Worm (Caenorhabditis elegans) whole organism, L2 larva: ENCODE results near the gene eif-3.L.

ENCODE experiments used
- C34F6.9 ChIP-seq: fragments of 150-350 bp; optimal IDR thresholded peaks from 2 replicates; lab custom pipeline; 2014; ENCODE audit warnings: missing biosample characterization, missing genetic modification characterization
- F13H6.1 ChIP-seq: sonication (generic microtip); optimal IDR thresholded peaks from 2 replicates; lab custom pipeline; 2016; ENCODE audit warnings: missing genetic modification characterization, missing compliant biosample characterization
- R02D3.7 ChIP-seq: fragments of 150-350 bp; optimal IDR thresholded peaks from 2 replicates; lab custom pipeline; 2014; ENCODE audit warnings: missing biosample characterization, missing genetic modification characterization
- Y55F3AM.14 ChIP-seq: fragments of 200-800 bp; sonication (Bioruptor generic); optimal IDR thresholded peaks from 2 replicates; lab custom pipeline; 2018; ENCODE audit warnings: mild to moderate bottlenecking, missing genetic modification characterization, missing compliant biosample characterization
- ZK546.5 ChIP-seq: sonication (generic microtip); optimal IDR thresholded peaks from 2 replicates; lab custom pipeline; 2017; ENCODE audit warnings: missing biosample characterization, missing genetic modification characterization
- alr-1 ChIP-seq: fragments of 150-350 bp; optimal IDR thresholded peaks from 2 replicates; lab custom pipeline; 2014; ENCODE audit warnings: missing biosample characterization, missing genetic modification characterization
- aly-2 ChIP-seq: fragments of 150-350 bp; optimal IDR thresholded peaks from 2 replicates; lab custom pipeline; 2014; ENCODE audit warnings: missing biosample characterization, missing genetic modification characterization
- ama-1 ChIP-seq: fragments of 150-350 bp; optimal IDR thresholded peaks from 2 replicates; lab custom pipeline; 2018; ENCODE audit warnings: inconsistent platforms
- ceh-82 ChIP-seq: fragments of 150-350 bp; optimal IDR thresholded peaks from 2 replicates; lab custom pipeline; 2014; ENCODE audit warnings: missing biosample characterization, missing genetic modification characterization
- crh-2 ChIP-seq: sonication (generic microtip); optimal IDR thresholded peaks from 2 replicates; lab custom pipeline; 2017; ENCODE audit warnings: missing biosample characterization, missing genetic modification characterization
- dmd-4 ChIP-seq: sonication (generic microtip); optimal IDR thresholded peaks from 2 replicates; lab custom pipeline; 2017; ENCODE audit warnings: missing biosample characterization, missing genetic modification characterization
- egl-27 ChIP-seq: sonication (generic microtip); optimal IDR thresholded peaks from 3 replicates; lab custom pipeline; 2017; ENCODE audit warnings: missing biosample characterization, missing genetic modification reagents, missing genetic modification characterization
- elt-3 ChIP-seq: sonication (generic microtip); optimal IDR thresholded peaks from 2 replicates; lab custom pipeline; 2017; ENCODE audit warnings: missing biosample characterization, missing genetic modification characterization
- fos-1 ChIP-seq: fragments of 150-350 bp; optimal IDR thresholded peaks from 2 replicates; lab custom pipeline; 2014; ENCODE audit warnings: missing biosample characterization, missing genetic modification characterization
- gmeb-1 ChIP-seq: fragments of 150-350 bp; optimal IDR thresholded peaks from 2 replicates; lab custom pipeline; 2014; ENCODE audit warnings: missing biosample characterization, missing genetic modification characterization
- lin-11 ChIP-seq: fragments of 150-350 bp; sonication (generic microtip); optimal IDR thresholded peaks from 2 replicates; lab custom pipeline; 2014; ENCODE audit warnings: missing biosample characterization, missing genetic modification characterization, inconsistent platforms, mixed read lengths
- lin-13 ChIP-seq: fragments of 150-350 bp; optimal IDR thresholded peaks from 2 replicates; lab custom pipeline; 2014; ENCODE audit warnings: missing biosample characterization, missing genetic modification reagents, missing genetic modification characterization
- lin-39 ChIP-seq: fragments of 150-350 bp; optimal IDR thresholded peaks from 2 replicates; lab custom pipeline; 2014; ENCODE audit warnings: missing biosample characterization, missing genetic modification reagents, missing genetic modification characterization
- lsy-2 ChIP-seq, 2 experiments: fragments of 150-350 bp in 1 of 2; sonication (generic microtip) in 1 of 2; optimal IDR thresholded peaks; 2 replicates each; lab custom pipeline; 2014 to 2017; ENCODE audit warnings: missing biosample characterization in 2 of 2, missing genetic modification characterization in 2 of 2
- mab-5 ChIP-seq: fragments of 150-350 bp; optimal IDR thresholded peaks from 2 replicates; lab custom pipeline; 2014; ENCODE audit warnings: missing biosample characterization, missing genetic modification characterization
- mdl-1 ChIP-seq, 2 experiments: fragments of 150-350 bp in 1 of 2; sonication (generic microtip) in 1 of 2; optimal IDR thresholded peaks; 2 replicates each; lab custom pipeline; 2017; ENCODE audit warnings: missing biosample characterization in 2 of 2, missing genetic modification characterization in 2 of 2
- nhr-10 ChIP-seq: sonication (generic microtip); optimal IDR thresholded peaks from 2 replicates; lab custom pipeline; 2017; ENCODE audit warnings: missing biosample characterization, missing genetic modification characterization
- nhr-11 ChIP-seq: fragments of 150-350 bp; optimal IDR thresholded peaks from 2 replicates; lab custom pipeline; 2014; ENCODE audit warnings: missing biosample characterization, missing genetic modification characterization
- nhr-12 ChIP-seq: fragments of 150-350 bp; optimal IDR thresholded peaks from 2 replicates; lab custom pipeline; 2014; ENCODE audit warnings: missing biosample characterization, missing genetic modification characterization
- nhr-129 ChIP-seq: fragments of 150-350 bp; optimal IDR thresholded peaks from 2 replicates; lab custom pipeline; 2014; ENCODE audit warnings: missing biosample characterization, missing genetic modification characterization
- nhr-21 ChIP-seq: fragments of 150-350 bp; optimal IDR thresholded peaks from 2 replicates; lab custom pipeline; 2014; ENCODE audit warnings: missing biosample characterization, missing genetic modification characterization
- nhr-237 ChIP-seq: fragments of 150-350 bp; optimal IDR thresholded peaks from 2 replicates; lab custom pipeline; 2014; ENCODE audit warnings: missing biosample characterization, missing genetic modification characterization
- nhr-25 ChIP-seq: fragments of 150-350 bp; sonication (generic microtip); optimal IDR thresholded peaks from 3 replicates; lab custom pipeline; 2014; ENCODE audit warnings: missing biosample characterization, missing genetic modification characterization
- nhr-6 ChIP-seq: fragments of 150-350 bp; optimal IDR thresholded peaks from 2 replicates; lab custom pipeline; 2014; ENCODE audit warnings: missing biosample characterization, missing genetic modification characterization
- nhr-77 ChIP-seq: fragments of 150-350 bp; optimal IDR thresholded peaks from 2 replicates; lab custom pipeline; 2014; ENCODE audit warnings: missing biosample characterization, missing genetic modification characterization
- peb-1 ChIP-seq: fragments of 150-350 bp; optimal IDR thresholded peaks from 2 replicates; lab custom pipeline; 2014; ENCODE audit warnings: missing biosample characterization, missing genetic modification characterization
- sem-4 ChIP-seq: fragments of 150-350 bp; optimal IDR thresholded peaks from 2 replicates; lab custom pipeline; 2014; ENCODE audit warnings: missing biosample characterization, missing genetic modification reagents, missing genetic modification characterization
- skn-1 ChIP-seq: sonication (generic microtip); optimal IDR thresholded peaks from 2 replicates; lab custom pipeline; 2017; ENCODE audit warnings: missing biosample characterization, missing genetic modification characterization
- sma-3 ChIP-seq: sonication (generic microtip); optimal IDR thresholded peaks from 2 replicates; lab custom pipeline; 2016; ENCODE audit warnings: missing genetic modification reagents, missing genetic modification characterization, missing compliant biosample characterization
- sma-9 ChIP-seq, 2 experiments: fragments of 150-350 bp in 1 of 2; sonication (generic microtip) in 1 of 2; optimal IDR thresholded peaks; 2 replicates each; lab custom pipeline; 2014 to 2016; ENCODE audit warnings: missing genetic modification characterization in 2 of 2, mild to moderate bottlenecking in 1 of 2, missing biosample characterization in 1 of 2, missing compliant biosample characterization in 1 of 2, missing genetic modification reagents in 1 of 2, moderate library complexity in 1 of 2
- snpc-4 ChIP-seq: fragments of 150-350 bp; optimal IDR thresholded peaks from 2 replicates; lab custom pipeline; 2014; ENCODE audit warnings: missing biosample characterization, missing genetic modification characterization
- unc-39 ChIP-seq: fragments of 150-350 bp; optimal IDR thresholded peaks from 2 replicates; lab custom pipeline; 2014; ENCODE audit warnings: missing biosample characterization, missing genetic modification characterization
- unc-55 ChIP-seq: fragments of 150-350 bp; sonication (generic microtip); optimal IDR thresholded peaks from 3 replicates; lab custom pipeline; 2014; ENCODE audit warnings: missing biosample characterization, missing genetic modification reagents, missing genetic modification characterization
- unc-62 ChIP-seq: fragments of 150-350 bp; optimal IDR thresholded peaks from 2 replicates; lab custom pipeline; 2014; ENCODE audit warnings: missing biosample characterization, missing genetic modification reagents, missing genetic modification characterization
- zag-1 ChIP-seq: fragments of 150-350 bp; optimal IDR thresholded peaks from 2 replicates; lab custom pipeline; 2014; ENCODE audit warnings: missing biosample characterization, missing genetic modification characterization
- ztf-1 ChIP-seq: fragments of 200-800 bp; sonication (Bioruptor generic); conservative IDR thresholded peaks from 2 replicates; pipeline ENCODE4 v1.3.6; 2022; ENCODE audit warnings: missing genetic modification characterization, missing compliant biosample characterization
- ztf-11 ChIP-seq: sonication (generic microtip); optimal IDR thresholded peaks from 2 replicates; lab custom pipeline; 2017; ENCODE audit warnings: missing biosample characterization, missing genetic modification characterization
- ztf-4 ChIP-seq: fragments of 150-350 bp; optimal IDR thresholded peaks from 2 replicates; lab custom pipeline; 2014; ENCODE audit warnings: missing biosample characterization, missing genetic modification characterization

eif-3.L gene

ce11 chrII:5577060-5577459 lies 45.2 kb downstream of the eif-3.L start:
- TF ChIP-seq nhr-129 (peak; percentile 71), unc-55 (peak; percentile 65), sma-9 (GFP tag; optimal IDR thresholded peaks at IDR 0.05; lab: Kevin White, UChicago) (peak; percentile 42), sma-9 (tag; optimal IDR thresholded peaks at IDR 0.05; lab: Kevin White, UChicago) (no peak), gmeb-1 (tag; lab: Kevin White, UChicago) (peak; percentile 28), crh-2 (tag; lab: Kevin White, UChicago) (peak; percentile 43), nhr-237 (tag; lab: Kevin White, UChicago) (no peak), lin-11 (tag; lab: Kevin White, UChicago) (peak; percentile 34), aly-2 (no peak), dmd-4 (tag; lab: Kevin White, UChicago) (no peak), lin-39 (no peak), snpc-4 (tag; lab: Kevin White, UChicago) (peak; percentile 33), mdl-1 (tag; optimal IDR thresholded peaks at IDR 0.05; lab: Kevin White, UChicago) (no peak), C34F6.9 (tag; lab: Kevin White, UChicago) (peak; percentile 46), zag-1 (tag; lab: Kevin White, UChicago) (no peak), ztf-1 (GFP tag; lab: Robert Waterston, UW) (no peak), lin-13 (GFP tag; lab: Kevin White, UChicago) (no peak), fos-1 (tag; lab: Kevin White, UChicago) (peak; percentile 49), ZK546.5 (no peak)

- no peak for TF ChIP-seq ceh-82 (tag; lab: Kevin White, UChicago)
- TF ChIP-seq egl-27 (tag; lab: Kevin White, UChicago) = no peak
- no peak for TF ChIP-seq nhr-129
- TF ChIP-seq sma-3 (GFP tag; lab: Kevin White, UChicago) = peak; percentile 2
- no peak for TF ChIP-seq dmd-4 (tag; lab: Kevin White, UChicago)
- no peak for TF ChIP-seq C34F6.9 (tag; lab: Kevin White, UChicago)
- peak; percentile 6 for TF ChIP-seq ama-1
- TF ChIP-seq lin-13 (GFP tag; lab: Kevin White, UChicago) = no peak
- TF ChIP-seq nhr-77 (tag; lab: Kevin White, UChicago) = no peak
- no peak for TF ChIP-seq nhr-6 (tag; lab: Kevin White, UChicago)
- peak; percentile 10 for TF ChIP-seq crh-2 (tag; lab: Kevin White, UChicago)
- no peak for TF ChIP-seq zag-1 (tag; lab: Kevin White, UChicago)
- peak; percentile 50 for TF ChIP-seq nhr-21
- no peak for TF ChIP-seq nhr-11 (tag; lab: Kevin White, UChicago)
- no peak for TF ChIP-seq fos-1 (tag; lab: Kevin White, UChicago)
- TF ChIP-seq mdl-1 (tag; optimal IDR thresholded peaks at IDR 0.05; lab: Kevin White, UChicago) = no peak
- TF ChIP-seq mab-5 (tag; lab: Kevin White, UChicago) = no peak
These were observed 47.4 kb downstream of the eif-3.L start for ce11 chrII:5574925-5575324.

DNA sequence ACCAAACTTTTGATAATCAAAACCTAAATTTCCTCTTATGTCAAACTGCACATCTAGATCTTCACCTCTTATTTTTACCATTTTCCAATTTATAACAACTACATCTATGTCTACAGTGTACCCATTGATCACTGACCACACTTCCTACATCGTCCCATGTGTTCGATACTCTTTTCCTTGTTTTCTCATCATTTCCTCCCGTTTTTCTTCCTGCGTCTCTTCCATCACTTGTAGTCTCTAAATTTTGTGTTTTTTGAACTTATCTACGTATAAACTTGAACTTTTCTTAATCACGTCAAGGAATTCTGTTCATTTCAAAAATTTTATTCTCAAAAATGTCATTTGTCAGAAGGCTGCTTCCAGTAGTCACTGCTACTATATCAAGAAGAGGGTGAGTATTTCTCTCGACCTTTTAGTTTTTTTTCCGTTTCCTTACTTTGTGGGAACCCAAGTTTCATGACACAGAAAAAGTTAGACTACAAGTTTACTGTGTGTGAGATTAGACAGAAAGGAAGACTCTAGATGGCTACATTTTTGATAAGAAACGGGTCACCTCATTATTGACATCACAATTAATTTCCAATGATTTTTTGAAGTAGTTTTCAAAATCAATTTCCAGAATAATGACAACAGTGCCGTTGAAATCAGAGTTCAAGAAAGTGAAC lies 50.1 kb downstream of the eif-3.L start:
- TF ChIP-seq Y55F3AM.14 (GFP tag; lab: Kevin White, UChicago) = no peak
- no peak for TF ChIP-seq unc-39 (tag; lab: Kevin White, UChicago)
- TF ChIP-seq mab-5 (tag; lab: Kevin White, UChicago) = no peak
- TF ChIP-seq crh-2 (tag; lab: Kevin White, UChicago) = peak; percentile 67
- TF ChIP-seq unc-55 = no peak
- no peak for TF ChIP-seq nhr-11 (tag; lab: Kevin White, UChicago)
- TF ChIP-seq C34F6.9 (tag; lab: Kevin White, UChicago) = peak; percentile 24
- TF ChIP-seq lin-13 (GFP tag; lab: Kevin White, UChicago) = no peak
- no peak for TF ChIP-seq nhr-237 (tag; lab: Kevin White, UChicago)
- TF ChIP-seq sma-9 (GFP tag; optimal IDR thresholded peaks at IDR 0.05; lab: Kevin White, UChicago) = peak; percentile 85
- TF ChIP-seq sma-9 (tag; optimal IDR thresholded peaks at IDR 0.05; lab: Kevin White, UChicago) = no peak
- no peak for TF ChIP-seq R02D3.7
- no peak for TF ChIP-seq fos-1 (tag; lab: Kevin White, UChicago)
- TF ChIP-seq zag-1 (tag; lab: Kevin White, UChicago) = no peak
- peak; percentile 61 for TF ChIP-seq F13H6.1 (tag; lab: Kevin White, UChicago)
- no peak for TF ChIP-seq ama-1
- peak; percentile 47 for TF ChIP-seq nhr-129
- no peak for TF ChIP-seq ztf-11
- TF ChIP-seq peb-1 (tag; lab: Kevin White, UChicago) = no peak
- TF ChIP-seq mdl-1 (tag; optimal IDR thresholded peaks at IDR 0.05; lab: Kevin White, UChicago) = no peak
- TF ChIP-seq skn-1 (tag; lab: Kevin White, UChicago) = peak; percentile 79
- peak; percentile 83 for TF ChIP-seq nhr-21
- no peak for TF ChIP-seq sem-4
- no peak for TF ChIP-seq ztf-4
- no peak for TF ChIP-seq ceh-82 (tag; lab: Kevin White, UChicago)
- peak; percentile 77 for TF ChIP-seq nhr-10 (tag; lab: Kevin White, UChicago)
- no peak for TF ChIP-seq elt-3
- TF ChIP-seq snpc-4 (tag; lab: Kevin White, UChicago) = no peak
- no peak for TF ChIP-seq unc-62
- TF ChIP-seq lsy-2 (tag; optimal IDR thresholded peaks at IDR 0.05; lab: Kevin White, UChicago) = peak in 1 of 2 experiments; percentile 59
- no peak for TF ChIP-seq alr-1 (tag; lab: Kevin White, UChicago)
- no peak for TF ChIP-seq ztf-1 (GFP tag; lab: Robert Waterston, UW)
- TF ChIP-seq nhr-6 (tag; lab: Kevin White, UChicago) = no peak
- no peak for TF ChIP-seq dmd-4 (tag; lab: Kevin White, UChicago)
- no peak for TF ChIP-seq ZK546.5
- no peak for TF ChIP-seq egl-27 (tag; lab: Kevin White, UChicago)
- TF ChIP-seq lin-39 = no peak
- peak; percentile 61 for TF ChIP-seq nhr-25
- no peak for TF ChIP-seq nhr-12 (tag; lab: Kevin White, UChicago)
- TF ChIP-seq aly-2 = no peak
- peak; percentile 69 for TF ChIP-seq sma-3 (GFP tag; lab: Kevin White, UChicago)
